Worm (Caenorhabditis elegans): Measurements from ENCODE around the gene clec-179.

ce11 chrIV:7233566-7234014 is 49.1 kb upstream of the clec-179 start:
- TF ChIP-seq lin-15B (tag; optimal IDR thresholded peaks at IDR 0.05) (no peak), ama-1 (optimal IDR thresholded peaks at IDR 0.05) (no peak)

All from whole organism, L3 larva.